Worm (Caenorhabditis elegans): Measurements from ENCODE around the gene col-117.

ce11 chrIV:8821147-8821546 lies 2.8 kb downstream of the col-117 start, which contains the start of gene T28C6.5:
- TF ChIP-seq ceh-18 (tag; optimal IDR thresholded peaks at IDR 0.05): no peak
- TF ChIP-seq unc-3 (GFP tag; conservative IDR thresholded peaks at IDR 0.05): no peak
- no peak for TF ChIP-seq unc-3 (tag; optimal IDR thresholded peaks at IDR 0.05)
- no peak for TF ChIP-seq fkh-10 (GFP tag; optimal IDR thresholded peaks at IDR 0.05)
- no peak for TF ChIP-seq npax-4 (tag; optimal IDR thresholded peaks at IDR 0.05)
- no peak for TF ChIP-seq mec-3 (tag; optimal IDR thresholded peaks at IDR 0.05; ENCODE audit: borderline replicate concordance)
- TF ChIP-seq pqm-1 (tag; optimal IDR thresholded peaks at IDR 0.05): no peak

All from whole organism, late embryonic.